Fruit fly (Drosophila melanogaster): ENCODE results near the gene Bin1.

The Bin1 gene

DNA sequence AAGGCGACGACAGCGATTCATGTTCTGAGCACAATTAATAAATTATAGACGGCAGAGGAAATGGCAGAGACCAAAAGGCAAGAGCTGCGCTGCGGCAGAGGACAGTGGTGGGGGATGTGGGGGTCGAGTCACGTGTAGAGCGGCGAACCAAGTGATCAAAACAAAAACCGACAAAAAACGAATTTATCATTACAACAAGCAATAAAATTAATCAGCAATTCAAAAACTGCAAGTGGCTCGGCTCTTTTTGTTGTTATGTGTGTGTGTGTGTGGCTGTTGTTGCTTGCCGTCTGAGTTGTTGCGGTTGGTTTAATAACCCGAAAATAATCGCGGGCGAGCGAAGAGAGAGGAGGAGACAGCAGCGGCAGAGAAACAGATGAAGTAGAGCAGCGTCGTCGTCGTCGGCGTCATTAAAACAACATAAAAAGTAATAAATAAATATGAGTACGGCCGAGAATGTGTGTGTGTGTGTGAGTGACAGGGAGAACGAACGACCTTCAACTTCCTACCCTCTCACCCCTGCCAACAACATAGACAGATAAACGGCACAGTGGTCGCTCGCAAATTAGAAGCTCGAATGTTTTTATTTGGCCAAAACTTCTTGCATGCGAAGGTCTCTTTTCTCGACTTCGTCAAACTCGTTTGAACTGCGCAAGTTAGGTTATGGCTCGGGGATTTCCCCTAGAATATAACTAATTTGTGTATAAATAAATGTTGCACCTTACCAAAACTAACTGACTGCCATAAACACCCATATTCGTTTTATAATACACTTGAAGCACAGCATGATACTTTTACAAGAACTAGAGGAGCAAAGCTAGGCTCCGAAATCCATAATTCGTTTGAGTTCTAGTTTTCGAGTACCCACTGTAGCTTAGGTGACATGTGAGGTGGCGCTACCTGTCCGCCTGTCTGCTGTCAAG lies 42.3 kb upstream of the Bin1 start (continued):
- TF ChIP-seq CG34406 (GFP tag; optimal IDR thresholded peaks at IDR 0.05), result peak; percentile 43
- peak; percentile 80 for TF ChIP-seq Eip75B (GFP tag; optimal IDR thresholded peaks at IDR 0.05)
- no peak for TF ChIP-seq Gug (GFP tag; IDR thresholded peaks at IDR 0.05)
- no peak for TF ChIP-seq CG8119 (GFP tag; IDR thresholded peaks at IDR 0.05)
- TF ChIP-seq Hr38 (GFP tag; optimal IDR thresholded peaks at IDR 0.05), result no peak
- TF ChIP-seq OdsH (GFP tag; optimal IDR thresholded peaks at IDR 0.05), result peak; percentile 79
- peak; percentile 73 for TF ChIP-seq CG10631 (GFP tag; optimal IDR thresholded peaks at IDR 0.05)
- peak; percentile 68 for TF ChIP-seq spab (GFP tag; optimal IDR thresholded peaks at IDR 0.05)
- TF ChIP-seq CG6163 (GFP tag; IDR thresholded peaks at IDR 0.05), result no peak
- TF ChIP-seq CG6854 (GFP tag; optimal IDR thresholded peaks at IDR 0.05), result peak; percentile 27
- peak; percentile 57 for TF ChIP-seq CG11762 (GFP tag; optimal IDR thresholded peaks at IDR 0.05; ENCODE audit: insufficient read depth)
- TF ChIP-seq CG8319 (GFP tag; optimal IDR thresholded peaks at IDR 0.05), result peak; percentile 48
- peak; percentile 85 for TF ChIP-seq Hr4 (GFP tag; optimal IDR thresholded peaks at IDR 0.05)
- TF ChIP-seq Ets96B (tag; optimal IDR thresholded peaks at IDR 0.05), result peak; percentile 64
- peak; percentile 42 for TF ChIP-seq Eip93F (GFP tag; optimal IDR thresholded peaks at IDR 0.05)
- TF ChIP-seq CG6276 (GFP tag; optimal IDR thresholded peaks at IDR 0.05), result peak; percentile 70
- TF ChIP-seq CG3919 (GFP tag; optimal IDR thresholded peaks at IDR 0.05), result peak; percentile 76
- peak; percentile 60 for TF ChIP-seq CG6792 (GFP tag; optimal IDR thresholded peaks at IDR 0.05)
- peak; percentile 58 for TF ChIP-seq Ets21C (GFP tag; optimal IDR thresholded peaks at IDR 0.05)
- TF ChIP-seq Sox102F (GFP tag; optimal IDR thresholded peaks at IDR 0.05), result peak; percentile 43
- TF ChIP-seq CG11294 (GFP tag; IDR thresholded peaks at IDR 0.05), result no peak
- peak; percentile 69 for TF ChIP-seq vri (GFP tag; optimal IDR thresholded peaks at IDR 0.05)
- peak; percentile 20 to 72 for TF ChIP-seq salr (GFP tag; optimal IDR thresholded peaks at IDR 0.05)
- TF ChIP-seq ss (GFP tag; optimal IDR thresholded peaks at IDR 0.05), result peak; percentile 16 to 83
- peak; percentile 70 for TF ChIP-seq topi (GFP tag; optimal IDR thresholded peaks at IDR 0.05)
- TF ChIP-seq CG1621 (tag; optimal IDR thresholded peaks at IDR 0.05), result peak; percentile 33

DNA sequence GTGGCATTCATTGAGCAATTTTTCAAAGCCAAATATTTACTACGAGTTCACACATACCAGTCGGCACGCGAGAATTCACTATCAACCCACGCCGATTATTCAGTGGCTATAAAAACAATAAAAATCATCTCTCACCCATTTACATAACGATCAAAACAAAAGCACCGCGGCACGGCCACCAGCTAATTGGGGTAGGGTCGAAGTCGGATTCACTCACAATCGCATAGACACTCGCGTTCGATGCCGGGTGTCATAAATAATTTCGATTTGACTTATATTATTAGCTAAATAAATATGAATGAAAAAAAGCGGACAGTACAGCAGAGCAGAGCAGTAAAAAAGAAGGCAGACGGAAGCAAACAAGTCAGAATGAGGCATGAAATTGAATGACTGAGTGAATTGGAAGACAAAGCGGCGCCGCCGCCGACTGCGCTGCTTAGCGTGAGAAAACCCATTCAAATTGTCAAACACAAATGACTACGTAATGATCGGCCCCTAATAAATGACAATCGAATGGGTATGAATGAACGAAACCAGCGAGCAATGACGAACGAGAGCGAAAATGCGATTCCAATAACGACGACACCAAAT lies 40.8 kb upstream of the Bin1 start:
- TF ChIP-seq CG16779 (tag; optimal IDR thresholded peaks at IDR 0.05) (no peak), pdm3 (GFP tag; optimal IDR thresholded peaks at IDR 0.05) (no peak), CG6854 (GFP tag; optimal IDR thresholded peaks at IDR 0.05) (no peak), achi (GFP tag; optimal IDR thresholded peaks at IDR 0.05) (no peak), spab (GFP tag; optimal IDR thresholded peaks at IDR 0.05) (no peak), CG7368 (GFP tag; optimal IDR thresholded peaks at IDR 0.05) (no peak), fkh (GFP tag; optimal IDR thresholded peaks at IDR 0.05) (peak; percentile 90), CG31627 (GFP tag; optimal IDR thresholded peaks at IDR 0.05) (no peak), salr (GFP tag; optimal IDR thresholded peaks at IDR 0.05) (no peak), CG11294 (GFP tag; IDR thresholded peaks at IDR 0.05) (no peak), ss (GFP tag; optimal IDR thresholded peaks at IDR 0.05) (no peak), CG32006 (GFP tag; optimal IDR thresholded peaks at IDR 0.05) (no peak), CG6808 (GFP tag; optimal IDR thresholded peaks at IDR 0.05) (no peak), CG34406 (GFP tag; optimal IDR thresholded peaks at IDR 0.05) (no peak), dac (GFP tag; optimal IDR thresholded peaks at IDR 0.05) (no peak), CG1621 (tag; optimal IDR thresholded peaks at IDR 0.05) (no peak), CG15336 (GFP tag; IDR thresholded peaks at IDR 0.05) (no peak), CG11762 (GFP tag; optimal IDR thresholded peaks at IDR 0.05; ENCODE audit: insufficient read depth) (no peak), vri (GFP tag; optimal IDR thresholded peaks at IDR 0.05) (peak; percentile 41), svp (GFP tag) (peak; percentile 64), Blimp-1 (GFP tag; optimal IDR thresholded peaks at IDR 0.05) (no peak), CG3032 (tag; optimal IDR thresholded peaks at IDR 0.05) (no peak), dsx (GFP tag; optimal IDR thresholded peaks at IDR 0.05; ENCODE audit: poor library complexity, severe bottlenecking) (no peak), CG11902 (GFP tag; optimal IDR thresholded peaks at IDR 0.05) (no peak), Sox102F (GFP tag; optimal IDR thresholded peaks at IDR 0.05) (no peak), OdsH (GFP tag; optimal IDR thresholded peaks at IDR 0.05) (no peak), Eip78C (GFP tag) (peak; percentile 2)

All from whole organism, prepupa.